Worm (Caenorhabditis elegans) whole organism, L4 larva: ENCODE measurements around the gene rsp-4.

ENCODE experiments used
- F10B5.3 ChIP-seq: sonication (generic microtip); optimal IDR thresholded peaks from 2 replicates; lab custom pipeline; 2016; ENCODE audit warnings: mild to moderate bottlenecking, missing genetic modification characterization, missing compliant biosample characterization
- F49E8.2 ChIP-seq: sonication (generic microtip); optimal IDR thresholded peaks from 2 replicates; lab custom pipeline; 2016; ENCODE audit warnings: missing compliant biosample characterization, mild to moderate bottlenecking, missing genetic modification characterization, borderline replicate concordance
- R02D3.7 ChIP-seq: fragments of 150-350 bp; sonication (generic microtip); optimal IDR thresholded peaks from 3 replicates; lab custom pipeline; 2014; ENCODE audit warnings: missing biosample characterization, missing genetic modification characterization
- T20F7.1 ChIP-seq: fragments of 200-800 bp; sonication (Bioruptor generic); optimal IDR thresholded peaks from 2 replicates; lab custom pipeline; 2018; ENCODE audit warnings: mild to moderate bottlenecking, missing genetic modification characterization, missing compliant biosample characterization
- ZK546.5 ChIP-seq, 2 experiments: sonication (generic microtip); optimal IDR thresholded peaks; 2 replicates each; lab custom pipeline; 2017; ENCODE audit warnings: missing biosample characterization in 2 of 2, missing genetic modification characterization in 2 of 2
- ceh-28 ChIP-seq: fragments of 150-350 bp; optimal IDR thresholded peaks from 2 replicates; lab custom pipeline; 2014; ENCODE audit warnings: missing biosample characterization, missing genetic modification reagents, missing genetic modification characterization
- ceh-32 ChIP-seq: sonication (generic microtip); optimal IDR thresholded peaks from 2 replicates; lab custom pipeline; 2016; ENCODE audit warnings: mild to moderate bottlenecking, missing genetic modification characterization, missing compliant biosample characterization; ENCODE audit not compliant: poor library complexity
- ceh-44 ChIP-seq: fragments of 200-800 bp; sonication (Bioruptor generic); IDR thresholded peaks from 2 replicates; pipeline ENCODE4 v1.3.6; 2022; ENCODE audit warnings: missing genetic modification reagents, missing genetic modification characterization, missing compliant biosample characterization
- ceh-82 ChIP-seq: sonication (generic microtip); optimal IDR thresholded peaks from 2 replicates; lab custom pipeline; 2017; ENCODE audit warnings: missing biosample characterization, missing genetic modification characterization
- cey-2 ChIP-seq: sonication (generic microtip); optimal IDR thresholded peaks from 3 replicates; lab custom pipeline; 2017; ENCODE audit warnings: missing genetic modification characterization, mild to moderate bottlenecking, missing compliant biosample characterization, antibody characterized with exemption, borderline replicate concordance; ENCODE audit not compliant: insufficient read depth
- ctbp-1 ChIP-seq: fragments of 200-800 bp; sonication (Bioruptor generic); IDR thresholded peaks from 2 replicates; pipeline ENCODE4 v1.3.6; 2022; ENCODE audit warnings: missing genetic modification reagents, missing genetic modification characterization, missing compliant biosample characterization
- daf-16 ChIP-seq, 3 experiments: sonication (generic microtip); optimal IDR thresholded peaks; 2 replicates each; lab custom pipeline; 2016 to 2017; ENCODE audit warnings: missing genetic modification characterization in 3 of 3, missing genetic modification reagents in 3 of 3, mild to moderate bottlenecking in 2 of 3, missing compliant biosample characterization in 2 of 3, missing biosample characterization in 1 of 3, moderate library complexity in 1 of 3
- daf-19 ChIP-seq: fragments of 200-800 bp; sonication (Bioruptor generic); conservative IDR thresholded peaks from 2 replicates; pipeline ENCODE4 v1.3.6; 2022; ENCODE audit warnings: missing genetic modification characterization, missing compliant biosample characterization
- daf-8 ChIP-seq: fragments of 200-800 bp; sonication (Bioruptor generic); IDR thresholded peaks from 2 replicates; pipeline ENCODE4 v1.3.6; 2022; ENCODE audit warnings: missing genetic modification characterization, missing compliant biosample characterization
- dmd-8 ChIP-seq: fragments of 200-800 bp; sonication (Bioruptor generic); IDR thresholded peaks from 2 replicates; pipeline ENCODE4 v1.3.6; 2022; ENCODE audit warnings: missing genetic modification characterization, missing compliant biosample characterization
- dpl-1 ChIP-seq: fragments of 150-350 bp; optimal IDR thresholded peaks from 2 replicates; lab custom pipeline; 2014; ENCODE audit warnings: missing biosample characterization, missing genetic modification reagents, missing genetic modification characterization
- duxl-1 ChIP-seq: sonication (generic microtip); optimal IDR thresholded peaks from 2 replicates; lab custom pipeline; 2016; ENCODE audit warnings: mild to moderate bottlenecking, missing genetic modification characterization, moderate library complexity, missing compliant biosample characterization; ENCODE audit not compliant: poor library complexity
- dve-1 ChIP-seq: sonication (generic microtip); optimal IDR thresholded peaks from 2 replicates; lab custom pipeline; 2017; ENCODE audit warnings: antibody characterized with exemption, mild to moderate bottlenecking, missing genetic modification characterization, missing compliant biosample characterization; ENCODE audit not compliant: insufficient read depth
- egl-43 ChIP-seq: fragments of 200-800 bp; sonication (Bioruptor generic); IDR thresholded peaks from 2 replicates; pipeline ENCODE4 v1.3.6; 2022; ENCODE audit warnings: missing genetic modification reagents, missing genetic modification characterization, missing compliant biosample characterization
- fos-1 ChIP-seq: fragments of 150-350 bp; optimal IDR thresholded peaks from 2 replicates; lab custom pipeline; 2014; ENCODE audit warnings: missing biosample characterization, missing genetic modification characterization
- hif-1 ChIP-seq, 2 experiments: sonication (generic microtip); optimal IDR thresholded peaks; 2 replicates each; lab custom pipeline; 2016 to 2017; ENCODE audit warnings: missing compliant biosample characterization in 2 of 2, missing genetic modification characterization in 2 of 2, missing genetic modification reagents in 2 of 2, missing genotype in 2 of 2, mild to moderate bottlenecking in 1 of 2
- hlh-11 ChIP-seq: fragments of 200-800 bp; sonication (Bioruptor generic); optimal IDR thresholded peaks from 2 replicates; lab custom pipeline; 2018; ENCODE audit warnings: mild to moderate bottlenecking, missing genetic modification characterization, missing compliant biosample characterization
- hlh-30 ChIP-seq: sonication (generic microtip); optimal IDR thresholded peaks from 2 replicates; lab custom pipeline; 2017; ENCODE audit warnings: antibody characterized with exemption, mild to moderate bottlenecking, missing genetic modification characterization, missing compliant biosample characterization; ENCODE audit not compliant: insufficient read depth
- hmg-1.1 ChIP-seq: fragments of 200-800 bp; sonication (Bioruptor generic); IDR thresholded peaks from 2 replicates; pipeline ENCODE4 v1.3.6; 2022; ENCODE audit warnings: missing genetic modification reagents, missing genetic modification characterization, missing compliant biosample characterization
- lin-29 ChIP-seq: fragments of 200-800 bp; sonication (Bioruptor generic); IDR thresholded peaks from 2 replicates; pipeline ENCODE4 v1.3.6; 2022; ENCODE audit warnings: missing genetic modification reagents, missing genetic modification characterization, missing compliant biosample characterization
- lin-38 ChIP-seq: fragments of 200-800 bp; sonication (Bioruptor generic); IDR thresholded peaks from 2 replicates; pipeline ENCODE4 v1.3.6; 2022; ENCODE audit warnings: missing genetic modification reagents, missing genetic modification characterization, missing compliant biosample characterization
- lin-39 ChIP-seq: fragments of 150-350 bp; optimal IDR thresholded peaks from 2 replicates; lab custom pipeline; 2014; ENCODE audit warnings: missing biosample characterization, missing genetic modification reagents, missing genetic modification characterization
- lsy-2 ChIP-seq, 2 experiments: fragments of 150-350 bp in 1 of 2; sonication (generic microtip) in 1 of 2; optimal IDR thresholded peaks; 2 replicates each; lab custom pipeline; 2014 to 2017; ENCODE audit warnings: missing biosample characterization in 2 of 2, missing genetic modification characterization in 2 of 2
- mes-2 ChIP-seq: sonication (generic microtip); optimal IDR thresholded peaks from 2 replicates; lab custom pipeline; 2016; ENCODE audit warnings: missing genotype, mild to moderate bottlenecking, missing genetic modification characterization, missing compliant biosample characterization; ENCODE audit not compliant: poor library complexity, severe bottlenecking
- nhr-10 ChIP-seq: fragments of 150-350 bp; optimal IDR thresholded peaks from 2 replicates; lab custom pipeline; 2014; ENCODE audit warnings: missing biosample characterization, missing genetic modification characterization
- nhr-111 ChIP-seq: fragments of 200-800 bp; sonication (Bioruptor generic); optimal IDR thresholded peaks from 2 replicates; lab custom pipeline; 2018; ENCODE audit warnings: mild to moderate bottlenecking, missing genetic modification characterization, missing compliant biosample characterization
- nhr-25 ChIP-seq: sonication (generic microtip); optimal IDR thresholded peaks from 2 replicates; lab custom pipeline; 2017; ENCODE audit warnings: missing genetic modification characterization, mild to moderate bottlenecking, missing compliant biosample characterization, antibody characterized with exemption, moderate library complexity, borderline replicate concordance; ENCODE audit not compliant: insufficient read depth
- nhr-41 ChIP-seq: fragments of 200-800 bp; sonication (Bioruptor generic); IDR thresholded peaks from 2 replicates; pipeline ENCODE4 v1.3.6; 2022; ENCODE audit warnings: missing genetic modification reagents, missing genetic modification characterization, missing compliant biosample characterization
- nhr-42 ChIP-seq: fragments of 200-800 bp; sonication (Bioruptor generic); IDR thresholded peaks from 2 replicates; pipeline ENCODE4 v1.3.6; 2022; ENCODE audit warnings: missing genetic modification characterization, missing compliant biosample characterization
- nhr-6 ChIP-seq: fragments of 150-350 bp; optimal IDR thresholded peaks from 2 replicates; lab custom pipeline; 2014; ENCODE audit warnings: missing biosample characterization, missing genetic modification characterization
- nhr-77 ChIP-seq: fragments of 150-350 bp; optimal IDR thresholded peaks from 2 replicates; lab custom pipeline; 2014; ENCODE audit warnings: missing biosample characterization, missing genetic modification characterization
- pha-4 ChIP-seq, 2 experiments: fragments of 150-350 bp in 1 of 2; fragments of 200-800 bp in 1 of 2; sonication (Bioruptor generic) in 1 of 2; IDR thresholded peaks in 1 of 2; optimal IDR thresholded peaks in 1 of 2; 2 replicates each; pipeline versions ENCODE4 v1.3.6 to Lab custom; 2014 to 2022; ENCODE audit warnings: missing genetic modification characterization in 2 of 2, missing genetic modification reagents in 2 of 2, missing biosample characterization in 1 of 2, missing compliant biosample characterization in 1 of 2
- php-3 ChIP-seq: fragments of 200-800 bp; sonication (Bioruptor generic); IDR thresholded peaks from 2 replicates; pipeline ENCODE4 v1.3.6; 2022; ENCODE audit warnings: missing genetic modification reagents, missing genetic modification characterization, missing compliant biosample characterization
- rbr-2 ChIP-seq: sonication (generic microtip); optimal IDR thresholded peaks from 2 replicates; lab custom pipeline; 2016; ENCODE audit warnings: missing genotype, missing genetic modification characterization, missing compliant biosample characterization
- saeg-2 ChIP-seq: fragments of 200-800 bp; sonication (Bioruptor generic); IDR thresholded peaks from 2 replicates; pipeline ENCODE4 v1.3.6; 2022; ENCODE audit warnings: missing genetic modification reagents, missing genetic modification characterization, missing compliant biosample characterization
- snpc-4 ChIP-seq: fragments of 150-350 bp; optimal IDR thresholded peaks from 2 replicates; lab custom pipeline; 2014; ENCODE audit warnings: missing biosample characterization, missing genetic modification characterization
- spr-3 ChIP-seq: fragments of 200-800 bp; sonication (Bioruptor generic); optimal IDR thresholded peaks from 2 replicates; lab custom pipeline; 2018; ENCODE audit warnings: mild to moderate bottlenecking, missing genetic modification characterization, missing compliant biosample characterization
- tra-1 ChIP-seq: fragments of 200-800 bp; sonication (Bioruptor generic); IDR thresholded peaks from 2 replicates; pipeline ENCODE4 v1.3.6; 2022; ENCODE audit warnings: missing genetic modification reagents, missing genetic modification characterization, missing compliant biosample characterization
- unc-130 ChIP-seq: sonication (generic microtip); optimal IDR thresholded peaks from 2 replicates; lab custom pipeline; 2016; ENCODE audit warnings: missing genetic modification reagents, missing genetic modification characterization, missing compliant biosample characterization
- unc-39 ChIP-seq: sonication (generic microtip); optimal IDR thresholded peaks from 2 replicates; lab custom pipeline; 2017; ENCODE audit warnings: missing biosample characterization, missing genetic modification characterization
- vab-7 ChIP-seq: fragments of 200-800 bp; sonication (Bioruptor generic); IDR thresholded peaks from 2 replicates; pipeline ENCODE4 v1.3.6; 2022; ENCODE audit warnings: missing genetic modification reagents, missing genetic modification characterization, missing compliant biosample characterization
- zip-11 ChIP-seq: fragments of 200-800 bp; sonication (Bioruptor generic); IDR thresholded peaks from 2 replicates; pipeline ENCODE4 v1.3.6; 2022; ENCODE audit warnings: missing genetic modification characterization, missing compliant biosample characterization
- ztf-7 ChIP-seq: fragments of 150-350 bp; optimal IDR thresholded peaks from 2 replicates; lab custom pipeline; 2014; ENCODE audit warnings: missing biosample characterization, missing genetic modification characterization

The rsp-4 gene

ce11 chrII:5389831-5390323, 1.2 kb upstream of the rsp-4 start, which contains the start of gene ndx-6 (continued):
- TF ChIP-seq dmd-8 = no peak
- peak; percentile 18 for TF ChIP-seq spr-3
- no peak for TF ChIP-seq php-3 (GFP tag; lab: Robert Waterston, UW)
- TF ChIP-seq unc-39 = no peak
- TF ChIP-seq mes-2 = peak; percentile 91
- TF ChIP-seq hlh-11 (tag; lab: Kevin White, UChicago) = peak; percentile 72
- TF ChIP-seq nhr-41 = no peak
- TF ChIP-seq ZK546.5 (tag; optimal IDR thresholded peaks at IDR 0.05; lab: Kevin White, UChicago) = no peak
- TF ChIP-seq lin-29 (GFP tag; lab: Robert Waterston, UW) = 0 out of 2 replicates have a peak, but pooled peaks have one; percentile 32
- TF ChIP-seq lsy-2 (tag; optimal IDR thresholded peaks at IDR 0.05; lab: Kevin White, UChicago) = peak; percentile 73 to 94
- peak; percentile 24; the same call in 1 of the 2 replicates for TF ChIP-seq egl-43 (GFP tag; lab: Robert Waterston, UW)
- no peak for TF ChIP-seq F10B5.3 (tag; lab: Kevin White, UChicago)
- TF ChIP-seq nhr-25 (tag; lab: Kevin White, UChicago) = peak; percentile 76
- TF ChIP-seq ceh-28 = no peak
- TF ChIP-seq saeg-2 = no peak
- TF ChIP-seq nhr-42 (GFP tag; lab: Robert Waterston, UW) = 0 out of 2 replicates have a peak, but pooled peaks have one; percentile 64
- TF ChIP-seq ceh-82 (tag; lab: Kevin White, UChicago) = no peak
- no peak; the same call in 1 of the 2 replicates for TF ChIP-seq pha-4 (GFP tag; IDR thresholded peaks at IDR 0.05; lab: Robert Waterston, UW)
- peak; percentile 64 for TF ChIP-seq pha-4 (tag; optimal IDR thresholded peaks at IDR 0.05; lab: Kevin White, UChicago)
- no peak for TF ChIP-seq vab-7 (GFP tag; lab: Robert Waterston, UW)
- TF ChIP-seq T20F7.1 (GFP tag; lab: Kevin White, UChicago) = peak; percentile 83
- TF ChIP-seq snpc-4 (tag; lab: Kevin White, UChicago) = no peak
- TF ChIP-seq lin-38 (GFP tag; lab: Robert Waterston, UW) = peak; percentile 86
- TF ChIP-seq hmg-1.1 (GFP tag; lab: Robert Waterston, UW) = peak; percentile 71
- TF ChIP-seq F49E8.2 (tag; lab: Kevin White, UChicago) = no peak
- peak; percentile 53; the same call in 1 of the 2 replicates for TF ChIP-seq daf-19 (GFP tag; lab: Robert Waterston, UW)
- TF ChIP-seq rbr-2 (tag; lab: Kevin White, UChicago) = peak; percentile 75
- peak; percentile 61 for TF ChIP-seq nhr-6 (tag; lab: Kevin White, UChicago)
- TF ChIP-seq R02D3.7 (tag; lab: Kevin White, UChicago) = no peak
- TF ChIP-seq zip-11 (GFP tag; lab: Robert Waterston, UW) = no peak
- TF ChIP-seq fos-1 = no peak
- TF ChIP-seq hlh-30 (tag; lab: Kevin White, UChicago) = peak; percentile 66
- TF ChIP-seq nhr-77 (tag; lab: Kevin White, UChicago) = peak; percentile 88
- peak; percentile 99 for TF ChIP-seq dpl-1 (GFP tag; lab: Kevin White, UChicago)
- TF ChIP-seq ctbp-1 (GFP tag; lab: Robert Waterston, UW) = 0 out of 2 replicates have a peak, but pooled peaks have one; percentile 23
- no peak for TF ChIP-seq daf-16 (GFP tag; optimal IDR thresholded peaks at IDR 0.05; lab: Kevin White, UChicago)
- TF ChIP-seq daf-16 (tag; optimal IDR thresholded peaks at IDR 0.05; lab: Kevin White, UChicago) = peak; percentile 47
- TF ChIP-seq dve-1 (tag; lab: Kevin White, UChicago) = peak; percentile 85
- no peak for TF ChIP-seq daf-8 (GFP tag; lab: Robert Waterston, UW)
- peak; percentile 51 for TF ChIP-seq duxl-1 (tag; lab: Kevin White, UChicago)
- TF ChIP-seq tra-1 = no peak
- no peak for TF ChIP-seq cey-2 (tag; lab: Kevin White, UChicago)
- TF ChIP-seq hif-1 (tag; optimal IDR thresholded peaks at IDR 0.05; lab: Kevin White, UChicago) = peak in 1 of 2 experiments; percentile 43
- TF ChIP-seq ceh-32 = no peak
- no peak for TF ChIP-seq ceh-44 (GFP tag; lab: Robert Waterston, UW)
- TF ChIP-seq nhr-10 (tag; lab: Kevin White, UChicago) = no peak
- peak; percentile 43 for TF ChIP-seq ztf-7
- TF ChIP-seq nhr-111 = no peak
- TF ChIP-seq lin-39 = no peak
- no peak for TF ChIP-seq unc-130 (GFP tag; lab: Kevin White, UChicago)
